Fruit fly (Drosophila melanogaster) whole organism, wandering third instar larva: Measurements from ENCODE around the gene CG18731.

Experiments
- Abd-B ChIP-seq: fragments of >200 bp; optimal IDR thresholded peaks from 2 replicates; lab custom pipeline; 2017; ENCODE audit warnings: missing biosample characterization, missing genetic modification characterization
- CrebA ChIP-seq: fragments of 200-800 bp; sonication (Bioruptor generic); optimal IDR thresholded peaks from 2 replicates; lab custom pipeline; 2016; ENCODE audit warnings: missing biosample characterization, mild to moderate bottlenecking, missing genetic modification characterization, borderline replicate concordance
- Dfd ChIP-seq: fragments of >200 bp; optimal IDR thresholded peaks from 2 replicates; lab custom pipeline; 2017; ENCODE audit warnings: missing biosample characterization, missing genetic modification characterization
- GATAd ChIP-seq: sonication (Bioruptor generic); optimal IDR thresholded peaks from 2 replicates; lab custom pipeline; 2016; ENCODE audit warnings: missing biosample characterization, missing genetic modification characterization
- HLH106 ChIP-seq: fragments of 200-800 bp; optimal IDR thresholded peaks from 3 replicates; lab custom pipeline; 2019; ENCODE audit warnings: missing biosample characterization, mild to moderate bottlenecking, missing genetic modification characterization, moderate library complexity
- Hnf4 ChIP-seq: fragments of 200-800 bp; sonication (Bioruptor generic); optimal IDR thresholded peaks from 2 replicates; lab custom pipeline; 2016; ENCODE audit warnings: missing biosample characterization, mild to moderate bottlenecking, missing genetic modification characterization
- Hr78 ChIP-seq: fragments of >200 bp; optimal IDR thresholded peaks from 2 replicates; lab custom pipeline; 2017; ENCODE audit warnings: missing biosample characterization, missing genetic modification characterization
- Hr83 ChIP-seq: fragments of 200-300 bp; sonication (Bioruptor generic); optimal IDR thresholded peaks from 2 replicates; lab custom pipeline; 2016; ENCODE audit warnings: missing biosample characterization, mild to moderate bottlenecking, missing genetic modification characterization, moderate library complexity; ENCODE audit not compliant: poor library complexity, severe bottlenecking
- OdsH ChIP-seq: fragments of 200-800 bp; sonication (Bioruptor generic); optimal IDR thresholded peaks from 2 replicates; lab custom pipeline; 2016; ENCODE audit warnings: missing biosample characterization, mild to moderate bottlenecking, missing genetic modification characterization
- br ChIP-seq: fragments of 200-800 bp; sonication (Bioruptor generic); optimal IDR thresholded peaks from 2 replicates; lab custom pipeline; 2016; ENCODE audit warnings: missing biosample characterization, missing genetic modification characterization
- dl ChIP-seq, 2 experiments: fragments of 175-275, 200-275 bp in 1 of 2; fragments of 200-275 bp in 1 of 2; sonication (Bioruptor generic); optimal IDR thresholded peaks; lab custom pipeline; 2018; ENCODE audit warnings: mild to moderate bottlenecking in 2 of 2, missing biosample characterization in 2 of 2, missing genetic modification characterization in 2 of 2, moderate library complexity in 2 of 2; ENCODE audit not compliant: partially characterized antibody in 2 of 2, insufficient read depth in 1 of 2
- lola ChIP-seq: fragments of >200 bp; optimal IDR thresholded peaks from 2 replicates; lab custom pipeline; 2017; ENCODE audit warnings: missing biosample characterization, missing genetic modification characterization
- sage ChIP-seq: fragments of 200-800 bp; sonication (Bioruptor generic); optimal IDR thresholded peaks from 2 replicates; lab custom pipeline; 2016; ENCODE audit warnings: missing biosample characterization, mild to moderate bottlenecking, missing genetic modification characterization
- usp ChIP-seq: fragments of >200 bp; optimal IDR thresholded peaks from 2 replicates; lab custom pipeline; 2017; ENCODE audit warnings: missing biosample characterization, missing genetic modification characterization

- no peak for TF ChIP-seq GATAd
- TF ChIP-seq usp (GFP tag; lab: Kevin White, UChicago) = no peak
- TF ChIP-seq lola (GFP tag; lab: Kevin White, UChicago) = no peak
- no peak for TF ChIP-seq CrebA (GFP tag; lab: Kevin White, UChicago)
- TF ChIP-seq HLH106 = no peak
- TF ChIP-seq Hr78 (GFP tag; lab: Kevin White, UChicago) = no peak
- TF ChIP-seq sage (GFP tag; lab: Kevin White, UChicago) = peak; percentile 11
- TF ChIP-seq Abd-B (GFP tag; lab: Kevin White, UChicago) = no peak
- TF ChIP-seq OdsH = peak; percentile 25
- TF ChIP-seq Dfd = no peak
- no peak for TF ChIP-seq Hnf4 (GFP tag; lab: Kevin White, UChicago)
- TF ChIP-seq Hr83 (GFP tag; lab: Kevin White, UChicago) = peak; percentile 2
- TF ChIP-seq br (GFP tag; lab: Kevin White, UChicago) = no peak
- no peak for TF ChIP-seq dl (GFP tag; optimal IDR thresholded peaks at IDR 0.05; lab: Kevin White, UChicago; ENCODE audit: insufficient read depth in 1 of 2, partially characterized antibody in 2 of 2)
Observed at dm6 chr3R:29723048-29723656, 1.7 kb upstream of the CG18731 start, which contains the start of gene Pcd.
